Worm (Caenorhabditis elegans) whole organism, dauer: ENCODE data around the gene lec-10.

Source experiments
- unc-62 ChIP-seq: sonication (generic microtip); optimal IDR thresholded peaks from 2 replicates; lab custom pipeline; 2017; ENCODE audit warnings: missing biosample characterization, missing genetic modification reagents, missing genetic modification characterization

The lec-10 gene

ce11 chrV:6488849-6489248 is at the start of gene lec-10:
lec-10 (minus strand) TSS chrV:6489120.
- no peak for TF ChIP-seq unc-62

ce11 chrV:6538323-6538722 is 49.4 kb upstream of the lec-10 start:
- TF ChIP-seq unc-62, result no peak

- TF ChIP-seq unc-62, result no peak
Observed at ce11 chrV:6533030-6533429, 44.1 kb upstream of the lec-10 start, which contains the start of gene hpo-26. hpo-26 (minus strand) TSS chrV:6533060.

- no peak for TF ChIP-seq unc-62
Observed at ce11 chrV:6524757-6525156, 35.8 kb upstream of the lec-10 start, which contains the start of gene acs-1. acs-1 (plus strand) TSS chrV:6524989.

ce11 chrV:6522879-6523497 is 34.1 kb upstream of the lec-10 start:
- no peak for TF ChIP-seq unc-62

ce11 chrV:6520385-6521080 is 31.6 kb upstream of the lec-10 start, which contains the start of the genes F46E10.2 and F46E10.18:
F46E10.2 (plus strand) TSS chrV:6520435.
F46E10.18 (plus strand) TSS chrV:6521030.
- no peak for TF ChIP-seq unc-62

ce11 chrV:6518225-6518396 is 29.2 kb upstream of the lec-10 start, which contains the start of gene F46E10.3:
F46E10.3 (plus strand) TSS chrV:6518297.
- no peak for TF ChIP-seq unc-62

ce11 chrV:6517305-6518224 is 28.6 kb upstream of the lec-10 start:
- TF ChIP-seq unc-62, result no peak

- TF ChIP-seq unc-62, result no peak
Observed at ce11 chrV:6516491-6517304, 27.8 kb upstream of the lec-10 start, which contains the start of gene mdh-1. mdh-1 (minus strand) TSS chrV:6516526.

- TF ChIP-seq unc-62, result no peak
Observed at ce11 chrV:6515344-6515743, 26.4 kb upstream of the lec-10 start.

- TF ChIP-seq unc-62, result no peak
Observed at ce11 chrV:6514887-6515324, 26.0 kb upstream of the lec-10 start, which contains the start of gene dpy-11. dpy-11 (minus strand) TSS chrV:6515240.

- TF ChIP-seq unc-62, result no peak
Observed at ce11 chrV:6513786-6514430, 25.0 kb upstream of the lec-10 start.

- TF ChIP-seq unc-62, result no peak
Observed at ce11 chrV:6513356-6513755, 24.4 kb upstream of the lec-10 start.

- TF ChIP-seq unc-62, result no peak
Observed at ce11 chrV:6511121-6511520, 22.2 kb upstream of the lec-10 start, which contains the start of gene ubh-1. ubh-1 (minus strand) TSS chrV:6511409.

ce11 chrV:6510622-6511021 is 21.7 kb upstream of the lec-10 start:
- no peak for TF ChIP-seq unc-62

ce11 chrV:6509717-6510116 is 20.8 kb upstream of the lec-10 start, which contains the start of gene ubh-2:
ubh-2 (minus strand) TSS chrV:6509817.
- TF ChIP-seq unc-62, result no peak
